Worm (Caenorhabditis elegans) whole organism, L1 larva: Measurements from ENCODE around the gene C55B6.4.

Source experiments
- C34B4.2 ChIP-seq: sonication (generic microtip); optimal IDR thresholded peaks from 2 replicates; lab custom pipeline; 2017; ENCODE audit warnings: mild to moderate bottlenecking, missing genetic modification characterization, missing compliant biosample characterization
- F16B12.6 ChIP-seq: fragments of 150-350 bp; optimal IDR thresholded peaks from 2 replicates; lab custom pipeline; 2014; ENCODE audit warnings: missing biosample characterization, missing genetic modification characterization
- Y116A8C.19 ChIP-seq: sonication (generic microtip); optimal IDR thresholded peaks from 2 replicates; lab custom pipeline; 2016; ENCODE audit warnings: missing compliant biosample characterization, missing genetic modification characterization, borderline replicate concordance
- alr-1 ChIP-seq: fragments of 200-800 bp; sonication (Bioruptor generic); optimal IDR thresholded peaks from 2 replicates; lab custom pipeline; 2018; ENCODE audit warnings: borderline replicate concordance, mild to moderate bottlenecking, missing genetic modification characterization, missing compliant biosample characterization
- ama-1 ChIP-seq: fragments of 150-350 bp; optimal IDR thresholded peaks from 2 replicates; lab custom pipeline; 2014
- blmp-1 ChIP-seq: fragments of 150-350 bp; optimal IDR thresholded peaks from 2 replicates; lab custom pipeline; 2014; ENCODE audit warnings: missing biosample characterization, missing genetic modification characterization
- ceh-88 ChIP-seq: fragments of 200-800 bp; sonication (Bioruptor generic); IDR thresholded peaks from 2 replicates; pipeline ENCODE4 v1.3.6; 2022; ENCODE audit warnings: missing genetic modification characterization, missing compliant biosample characterization
- ces-1 ChIP-seq: fragments of 150-350 bp; optimal IDR thresholded peaks from 2 replicates; lab custom pipeline; 2014; ENCODE audit warnings: missing biosample characterization, missing genetic modification reagents, missing genetic modification characterization
- dpl-1 ChIP-seq, 3 experiments: fragments of 150-350 bp in 2 of 3; sonication (generic microtip) in 1 of 3; optimal IDR thresholded peaks; 2 replicates each; lab custom pipeline; 2014 to 2017; ENCODE audit warnings: missing biosample characterization in 3 of 3, missing genetic modification characterization in 3 of 3, missing genetic modification reagents in 3 of 3
- dsc-1 ChIP-seq: sonication (generic microtip); optimal IDR thresholded peaks from 2 replicates; lab custom pipeline; 2016; ENCODE audit warnings: mild to moderate bottlenecking, missing genetic modification characterization, missing compliant biosample characterization
- efl-3 ChIP-seq: fragments of 200-800 bp; sonication (Bioruptor generic); optimal IDR thresholded peaks from 2 replicates; lab custom pipeline; 2018; ENCODE audit warnings: mild to moderate bottlenecking, missing genetic modification characterization, missing compliant biosample characterization
- egl-27 ChIP-seq, 2 experiments: fragments of 150-350 bp in 1 of 2; sonication (generic microtip); optimal IDR thresholded peaks; 3 replicates each; lab custom pipeline; 2017 to 2018; ENCODE audit warnings: missing biosample characterization in 2 of 2, missing genetic modification characterization in 2 of 2, missing genetic modification reagents in 2 of 2
- ets-5 ChIP-seq: fragments of 200-800 bp; sonication (Bioruptor generic); IDR thresholded peaks from 2 replicates; pipeline ENCODE4 v1.3.6; 2022; ENCODE audit warnings: missing genetic modification characterization, missing compliant biosample characterization
- fkh-10 ChIP-seq: sonication (generic microtip); optimal IDR thresholded peaks from 2 replicates; lab custom pipeline; 2017; ENCODE audit warnings: missing biosample characterization, missing genetic modification reagents, missing genetic modification characterization
- fos-1 ChIP-seq: fragments of 150-350 bp; optimal IDR thresholded peaks from 2 replicates; lab custom pipeline; 2014; ENCODE audit warnings: missing biosample characterization, missing genetic modification characterization
- grh-1 ChIP-seq: fragments of 200-800 bp; sonication (Bioruptor generic); IDR thresholded peaks from 2 replicates; pipeline ENCODE4 v1.3.6; 2022; ENCODE audit warnings: missing genetic modification reagents, missing genetic modification characterization, missing compliant biosample characterization
- hpl-2 ChIP-seq: fragments of 150-350 bp; optimal IDR thresholded peaks from 2 replicates; lab custom pipeline; 2014; ENCODE audit warnings: missing biosample characterization, missing genetic modification reagents, missing genetic modification characterization
- irx-1 ChIP-seq: sonication (generic microtip); optimal IDR thresholded peaks from 2 replicates; lab custom pipeline; 2016; ENCODE audit warnings: missing genetic modification characterization, missing compliant biosample characterization
- jun-1 ChIP-seq: fragments of 150-350 bp; optimal IDR thresholded peaks from 2 replicates; lab custom pipeline; 2014; ENCODE audit warnings: missing biosample characterization, missing genetic modification reagents, missing genetic modification characterization
- lin-13 ChIP-seq: fragments of 150-350 bp; optimal IDR thresholded peaks from 2 replicates; lab custom pipeline; 2014; ENCODE audit warnings: missing biosample characterization, missing genetic modification reagents, missing genetic modification characterization
- lin-39 ChIP-seq: fragments of 150-350 bp; optimal IDR thresholded peaks from 2 replicates; lab custom pipeline; 2014; ENCODE audit warnings: missing biosample characterization, missing genetic modification reagents, missing genetic modification characterization
- lir-3 ChIP-seq: sonication (generic microtip); optimal IDR thresholded peaks from 2 replicates; lab custom pipeline; 2016; ENCODE audit warnings: mild to moderate bottlenecking, missing genetic modification characterization, moderate library complexity, missing compliant biosample characterization; ENCODE audit not compliant: poor library complexity
- lsy-2 ChIP-seq, 2 experiments: fragments of 150-350 bp; optimal IDR thresholded peaks; 2 replicates each; lab custom pipeline; 2014; ENCODE audit warnings: missing biosample characterization in 2 of 2, missing genetic modification characterization in 2 of 2
- mab-9 ChIP-seq: fragments of 200-800 bp; sonication (Bioruptor generic); IDR thresholded peaks from 2 replicates; pipeline ENCODE4 v1.3.6; 2022; ENCODE audit warnings: missing genetic modification reagents, missing genetic modification characterization, missing compliant biosample characterization
- mef-2 ChIP-seq: fragments of 150-350 bp; optimal IDR thresholded peaks from 2 replicates; lab custom pipeline; 2014; ENCODE audit warnings: missing biosample characterization, missing genetic modification characterization
- mep-1 ChIP-seq: fragments of 150-350 bp; optimal IDR thresholded peaks from 2 replicates; lab custom pipeline; 2014; ENCODE audit warnings: missing biosample characterization, missing genetic modification characterization
- nhr-19 ChIP-seq: fragments of 200-800 bp; sonication (Bioruptor generic); conservative IDR thresholded peaks from 2 replicates; pipeline ENCODE4 v1.3.6; 2022; ENCODE audit warnings: missing genetic modification characterization, missing compliant biosample characterization
- nhr-47 ChIP-seq: sonication (generic microtip); optimal IDR thresholded peaks from 2 replicates; lab custom pipeline; 2016; ENCODE audit warnings: mild to moderate bottlenecking, missing genetic modification characterization, moderate library complexity, missing compliant biosample characterization
- nhr-71 ChIP-seq: sonication (generic microtip); optimal IDR thresholded peaks from 2 replicates; lab custom pipeline; 2016; ENCODE audit warnings: mild to moderate bottlenecking, missing genetic modification characterization, moderate library complexity, missing compliant biosample characterization
- nhr-76 ChIP-seq: sonication (generic microtip); optimal IDR thresholded peaks from 2 replicates; lab custom pipeline; 2017; ENCODE audit warnings: missing biosample characterization, missing genetic modification characterization
- nhr-77 ChIP-seq: fragments of 150-350 bp; optimal IDR thresholded peaks from 2 replicates; lab custom pipeline; 2014; ENCODE audit warnings: missing biosample characterization, missing genetic modification characterization
- nhr-85 ChIP-seq: sonication (generic microtip); peaks from one replicate; lab custom pipeline; 2016; ENCODE audit warnings: missing genetic modification characterization, inconsistent platforms, missing compliant biosample characterization
- nhr-90 ChIP-seq: sonication (generic microtip); optimal IDR thresholded peaks from 2 replicates; lab custom pipeline; 2016; ENCODE audit warnings: mild to moderate bottlenecking, missing genetic modification characterization, missing compliant biosample characterization; ENCODE audit not compliant: poor library complexity
- pag-3 ChIP-seq: sonication (generic microtip); optimal IDR thresholded peaks from 2 replicates; lab custom pipeline; 2017; ENCODE audit warnings: missing genetic modification characterization, mild to moderate bottlenecking, missing compliant biosample characterization, antibody characterized with exemption, borderline replicate concordance; ENCODE audit not compliant: insufficient read depth
- pqm-1 ChIP-seq: sonication (generic microtip); optimal IDR thresholded peaks from 3 replicates; lab custom pipeline; 2017; ENCODE audit warnings: missing biosample characterization, missing genetic modification characterization
- rnt-1 ChIP-seq: sonication (generic microtip); optimal IDR thresholded peaks from 2 replicates; lab custom pipeline; 2016; ENCODE audit warnings: mild to moderate bottlenecking, missing genetic modification characterization, moderate library complexity, missing compliant biosample characterization
- skn-1 ChIP-seq: fragments of 150-350 bp; optimal IDR thresholded peaks from 2 replicates; lab custom pipeline; 2014; ENCODE audit warnings: missing biosample characterization, missing genetic modification characterization
- sox-4 ChIP-seq: sonication (generic microtip); optimal IDR thresholded peaks from 2 replicates; lab custom pipeline; 2016; ENCODE audit warnings: missing genetic modification characterization, missing compliant biosample characterization
- sptf-1 ChIP-seq: fragments of 150-350 bp; optimal IDR thresholded peaks from 2 replicates; lab custom pipeline; 2014; ENCODE audit warnings: missing biosample characterization, missing genetic modification characterization
- sup-37 ChIP-seq: fragments of 200-800 bp; sonication (Bioruptor generic); optimal IDR thresholded peaks from 2 replicates; lab custom pipeline; 2018; ENCODE audit warnings: mild to moderate bottlenecking, missing genetic modification characterization, missing compliant biosample characterization
- swsn-7 ChIP-seq: sonication (generic microtip); optimal IDR thresholded peaks from 2 replicates; lab custom pipeline; 2016; ENCODE audit warnings: missing genetic modification characterization, missing compliant biosample characterization
- tlp-1 ChIP-seq: fragments of 150-350 bp; optimal IDR thresholded peaks from 2 replicates; lab custom pipeline; 2014; ENCODE audit warnings: missing biosample characterization, missing genetic modification characterization
- unc-130 ChIP-seq: fragments of 150-350 bp; optimal IDR thresholded peaks from 2 replicates; lab custom pipeline; 2017; ENCODE audit warnings: missing biosample characterization, missing genetic modification characterization, inconsistent platforms
- unc-30 ChIP-seq: sonication (generic microtip); optimal IDR thresholded peaks from 2 replicates; lab custom pipeline; 2017; ENCODE audit warnings: missing biosample characterization, missing genetic modification characterization
- unc-62 ChIP-seq: fragments of 150-350 bp; optimal IDR thresholded peaks from 2 replicates; lab custom pipeline; 2014; ENCODE audit warnings: missing biosample characterization, missing genetic modification reagents, missing genetic modification characterization
- unc-86 ChIP-seq: sonication (generic microtip); optimal IDR thresholded peaks from 2 replicates; lab custom pipeline; 2016; ENCODE audit warnings: missing genetic modification characterization, missing compliant biosample characterization
- unc-98 ChIP-seq: fragments of 200-800 bp; sonication (Bioruptor generic); IDR thresholded peaks from 2 replicates; pipeline ENCODE4 v1.3.6; 2022; ENCODE audit warnings: missing genetic modification characterization, missing compliant biosample characterization
- vab-15 ChIP-seq: sonication (generic microtip); optimal IDR thresholded peaks from 2 replicates; lab custom pipeline; 2017; ENCODE audit warnings: missing genotype, mild to moderate bottlenecking, missing genetic modification characterization, missing compliant biosample characterization
- zag-1 ChIP-seq: fragments of 150-350 bp; optimal IDR thresholded peaks from 2 replicates; lab custom pipeline; 2014; ENCODE audit warnings: missing biosample characterization, missing genetic modification characterization
- ztf-11 ChIP-seq, 2 experiments: sonication (generic microtip); optimal IDR thresholded peaks; 2 replicates each; lab custom pipeline; 2016 to 2017; ENCODE audit warnings: missing genetic modification characterization in 2 of 2, missing biosample characterization in 1 of 2, missing compliant biosample characterization in 1 of 2

The C55B6.4 gene

DNA sequence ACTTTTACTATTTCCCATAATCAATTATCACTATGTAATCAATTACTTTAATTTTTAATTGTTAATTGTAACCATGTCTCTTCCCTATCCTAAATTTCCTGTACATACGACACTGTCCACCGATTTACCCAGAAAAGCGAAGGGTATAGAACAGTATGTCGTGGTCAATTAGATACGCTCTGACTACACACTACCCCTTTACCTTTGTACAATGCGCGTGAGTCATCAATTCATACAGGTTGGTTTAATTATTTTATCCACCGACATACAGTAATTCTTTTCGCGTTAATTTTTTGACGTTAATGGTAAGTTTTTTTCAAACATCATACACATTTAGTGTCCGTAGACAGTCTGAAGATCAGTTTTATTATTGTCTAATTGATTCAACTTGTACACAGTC lies 5.9 kb downstream of the C55B6.4 start (continued):
- no peak for TF ChIP-seq C34B4.2 (tag; lab: Kevin White, UChicago)
- no peak for TF ChIP-seq F16B12.6
- TF ChIP-seq dpl-1 (GFP tag; optimal IDR thresholded peaks at IDR 0.05; lab: Kevin White, UChicago): peak; percentile 11 to 41 (median 36)
- peak; percentile 71 for TF ChIP-seq lin-13 (GFP tag; lab: Kevin White, UChicago)
- no peak for TF ChIP-seq unc-86 (tag; lab: Kevin White, UChicago)
- TF ChIP-seq unc-30: no peak
- TF ChIP-seq sox-4: peak; percentile 48
- no peak for TF ChIP-seq unc-62
- TF ChIP-seq nhr-90 (tag; lab: Kevin White, UChicago): peak; percentile 99
- no peak for TF ChIP-seq mab-9 (GFP tag; lab: Robert Waterston, UW)
- TF ChIP-seq dsc-1 (tag; lab: Kevin White, UChicago): peak; percentile 69
- no peak for TF ChIP-seq fkh-10 (GFP tag; lab: Kevin White, UChicago)
- peak; percentile 87 for TF ChIP-seq ceh-88 (GFP tag; lab: Robert Waterston, UW)
- TF ChIP-seq ama-1: no peak
- peak; percentile 53 for TF ChIP-seq lin-39 (tag; lab: Kevin White, UChicago)
- no peak for TF ChIP-seq pag-3 (tag; lab: Kevin White, UChicago)
- peak; percentile 81 for TF ChIP-seq swsn-7
- TF ChIP-seq fos-1: peak; percentile 89
- peak; percentile 17 for TF ChIP-seq pqm-1 (tag; lab: Kevin White, UChicago)
- TF ChIP-seq tlp-1 (tag; lab: Kevin White, UChicago): no peak
- TF ChIP-seq jun-1 (tag; lab: Kevin White, UChicago): peak; percentile 96
- TF ChIP-seq unc-130: peak; percentile 54
- TF ChIP-seq ces-1 (GFP tag; lab: Kevin White, UChicago): no peak
- TF ChIP-seq irx-1: peak; percentile 75
- TF ChIP-seq hpl-2 (GFP tag; lab: Kevin White, UChicago): peak; percentile 96
- TF ChIP-seq sup-37 (GFP tag; lab: Kevin White, UChicago): peak; percentile 65
- TF ChIP-seq ztf-11 (tag; optimal IDR thresholded peaks at IDR 0.05; lab: Kevin White, UChicago): peak in 1 of 2 experiments; percentile 80
- TF ChIP-seq ets-5 (GFP tag; lab: Robert Waterston, UW): no peak
- no peak for TF ChIP-seq zag-1 (tag; lab: Kevin White, UChicago)
- TF ChIP-seq nhr-19: peak; percentile 89
- no peak for TF ChIP-seq alr-1
- TF ChIP-seq nhr-47 (tag; lab: Kevin White, UChicago): peak; percentile 94
- TF ChIP-seq mep-1 (tag; lab: Kevin White, UChicago): peak; percentile 89
- peak; percentile 91 for TF ChIP-seq nhr-71 (tag; lab: Kevin White, UChicago)
- TF ChIP-seq nhr-77: peak; percentile 94
- no peak for TF ChIP-seq unc-98 (GFP tag; lab: Robert Waterston, UW)

DNA sequence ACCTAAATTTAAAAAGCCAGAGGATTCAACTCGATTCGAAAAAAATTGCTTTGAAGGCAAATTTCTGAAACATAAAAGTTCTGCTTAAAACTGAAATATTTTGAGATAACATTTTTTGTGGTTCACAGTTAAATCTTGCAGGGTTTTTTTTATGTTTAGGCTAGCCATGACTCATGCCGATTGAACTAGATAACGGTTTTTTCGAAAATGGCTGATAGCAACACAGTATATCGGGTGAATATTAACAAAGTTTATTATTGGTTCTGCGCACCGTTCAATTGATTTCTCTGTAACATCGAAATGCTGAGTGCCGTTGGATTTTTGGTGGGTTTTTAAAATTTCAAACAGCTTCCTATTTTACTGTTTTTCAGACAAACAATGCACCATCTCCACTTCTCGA lies 10.2 kb downstream of the C55B6.4 start, which contains the start of gene F43E12.1:
F43E12.1 (plus strand) TSS at position 301 of the 400 bp plus-strand sequence.
- TF ChIP-seq lin-13 (GFP tag; lab: Kevin White, UChicago) (no peak), sptf-1 (no peak), nhr-85 (tag; lab: Kevin White, UChicago) (no peak), rnt-1 (tag; lab: Kevin White, UChicago) (no peak), Y116A8C.19 (tag; lab: Kevin White, UChicago) (no peak), lsy-2 (tag; optimal IDR thresholded peaks at IDR 0.05; lab: Kevin White, UChicago) (no peak), blmp-1 (tag; lab: Kevin White, UChicago) (no peak), mef-2 (no peak), skn-1 (no peak), dpl-1 (GFP tag; optimal IDR thresholded peaks at IDR 0.05; lab: Kevin White, UChicago) (no peak), nhr-76 (tag; lab: Kevin White, UChicago) (no peak), vab-15 (tag; lab: Kevin White, UChicago) (no peak), egl-27 (tag; optimal IDR thresholded peaks at IDR 0.05; lab: Kevin White, UChicago) (no peak), unc-30 (no peak), lin-39 (tag; lab: Kevin White, UChicago) (no peak), grh-1 (no peak), lir-3 (tag; lab: Kevin White, UChicago) (no peak), efl-3 (no peak), sup-37 (GFP tag; lab: Kevin White, UChicago) (no peak)
